Fruit fly (Drosophila melanogaster) whole organism, prepupa: ENCODE measurements around the gene lush.

Experiments
- CG10631 ChIP-seq: fragments of 200-800 bp; sonication (Bioruptor generic); optimal IDR thresholded peaks from 2 replicates; lab custom pipeline; 2016; ENCODE audit warnings: missing biosample characterization, missing genetic modification characterization
- CG10669 ChIP-seq: fragments of 200-800 bp; sonication (Bioruptor generic); optimal IDR thresholded peaks from 3 replicates; lab custom pipeline; 2018; ENCODE audit warnings: missing biosample characterization, mild to moderate bottlenecking, missing genetic modification characterization, moderate library complexity
- CG11294 ChIP-seq: fragments of 200-800 bp; sonication (Bioruptor generic); IDR thresholded peaks from 2 replicates; pipeline ENCODE4 v1.3.6; 2022; ENCODE audit warnings: missing biosample characterization, missing genetic modification characterization
- CG11902 ChIP-seq: fragments of 200-800 bp; sonication (Bioruptor generic); optimal IDR thresholded peaks from 3 replicates; lab custom pipeline; 2016; ENCODE audit warnings: missing biosample characterization, missing genetic modification characterization
- CG15336 ChIP-seq: fragments of 200-800 bp; sonication (Bioruptor generic); IDR thresholded peaks from 2 replicates; pipeline ENCODE4 v1.3.6; 2022; ENCODE audit warnings: missing biosample characterization, missing genetic modification characterization
- CG1621 ChIP-seq: fragments of 200-800 bp; sonication (Bioruptor generic); optimal IDR thresholded peaks from 3 replicates; lab custom pipeline; 2018; ENCODE audit warnings: missing biosample characterization, mild to moderate bottlenecking, missing genetic modification characterization
- CG3032 ChIP-seq: fragments of 200-800 bp; optimal IDR thresholded peaks from 2 replicates; lab custom pipeline; 2019; ENCODE audit warnings: missing biosample characterization, mild to moderate bottlenecking, missing genetic modification characterization, moderate library complexity
- CG31627 ChIP-seq: fragments of 200-800 bp; sonication (Bioruptor generic); optimal IDR thresholded peaks from 3 replicates; lab custom pipeline; 2016; ENCODE audit warnings: missing biosample characterization, missing genetic modification characterization
- CG34406 ChIP-seq: fragments of 200-800 bp; sonication (Bioruptor generic); optimal IDR thresholded peaks from 3 replicates; lab custom pipeline; 2016; ENCODE audit warnings: missing biosample characterization, missing genetic modification characterization
- CG3919 ChIP-seq: fragments of 200-800 bp; sonication (Bioruptor generic); optimal IDR thresholded peaks from 3 replicates; lab custom pipeline; 2016; ENCODE audit warnings: missing biosample characterization, missing genetic modification characterization
- CG6163 ChIP-seq: fragments of 200-800 bp; sonication (Bioruptor generic); IDR thresholded peaks from 3 replicates; pipeline ENCODE4 v1.3.6; 2022; ENCODE audit warnings: missing biosample characterization, missing genetic modification characterization
- CG6792 ChIP-seq: fragments of 200-800 bp; sonication (Bioruptor generic); optimal IDR thresholded peaks from 3 replicates; lab custom pipeline; 2016; ENCODE audit warnings: missing biosample characterization, missing genetic modification characterization
- CG6808 ChIP-seq: fragments of 200-800 bp; sonication (Bioruptor generic); optimal IDR thresholded peaks from 3 replicates; lab custom pipeline; 2017; ENCODE audit warnings: missing biosample characterization, missing genetic modification characterization, mild to moderate bottlenecking, moderate library complexity, missing genetic modification reagents
- CG6854 ChIP-seq: fragments of 200-800 bp; sonication (Bioruptor generic); optimal IDR thresholded peaks from 2 replicates; lab custom pipeline; 2017; ENCODE audit warnings: missing biosample characterization, mild to moderate bottlenecking, missing genetic modification characterization
- CG7368 ChIP-seq: fragments of 200-800 bp; sonication (Bioruptor generic); optimal IDR thresholded peaks from 3 replicates; lab custom pipeline; 2016; ENCODE audit warnings: missing biosample characterization, missing genetic modification characterization
- CG8119 ChIP-seq: fragments of 200-800 bp; sonication (Bioruptor generic); IDR thresholded peaks from 3 replicates; pipeline ENCODE4 v1.3.6; 2022; ENCODE audit warnings: missing biosample characterization, missing genetic modification characterization
- CG8319 ChIP-seq: fragments of 200-800 bp; sonication (Bioruptor generic); optimal IDR thresholded peaks from 3 replicates; lab custom pipeline; 2016; ENCODE audit warnings: missing biosample characterization, missing genetic modification characterization
- CG8632 ChIP-seq: fragments of 200-800 bp; sonication (Bioruptor generic); optimal IDR thresholded peaks from 3 replicates; lab custom pipeline; 2016; ENCODE audit warnings: missing biosample characterization, missing genetic modification characterization
- Eip75B ChIP-seq: fragments of 200-800 bp; sonication (Bioruptor generic); optimal IDR thresholded peaks from 3 replicates; lab custom pipeline; 2016; ENCODE audit warnings: missing biosample characterization, missing genetic modification characterization
- Eip78C ChIP-seq: fragments of 200-800 bp; sonication (Bioruptor generic); peaks from one replicate; lab custom pipeline; 2016; ENCODE audit warnings: missing biosample characterization, missing genetic modification characterization
- Eip93F ChIP-seq: fragments of 200-800 bp; sonication (Bioruptor generic); optimal IDR thresholded peaks from 2 replicates; lab custom pipeline; 2016; ENCODE audit warnings: missing biosample characterization, mild to moderate bottlenecking, missing genetic modification characterization
- Ets96B ChIP-seq: fragments of 200-800 bp; optimal IDR thresholded peaks from 2 replicates; lab custom pipeline; 2019; ENCODE audit warnings: missing biosample characterization, mild to moderate bottlenecking, missing genetic modification characterization, moderate library complexity
- Gug ChIP-seq: fragments of 200-800 bp; sonication (Bioruptor generic); IDR thresholded peaks from 2 replicates; pipeline ENCODE4 v1.3.6; 2022; ENCODE audit warnings: missing biosample characterization, missing genetic modification characterization
- Hr38 ChIP-seq: sonication (Bioruptor generic); optimal IDR thresholded peaks from 2 replicates; lab custom pipeline; 2016; ENCODE audit warnings: missing biosample characterization, missing genetic modification characterization
- Hr39 ChIP-seq: fragments of 200-800 bp; sonication (Bioruptor generic); optimal IDR thresholded peaks from 2 replicates; lab custom pipeline; 2016; ENCODE audit warnings: missing biosample characterization, missing genetic modification characterization
- Hr4 ChIP-seq: fragments of 200-800 bp; sonication (Bioruptor generic); optimal IDR thresholded peaks from 3 replicates; lab custom pipeline; 2016; ENCODE audit warnings: missing biosample characterization, missing genetic modification characterization
- Lpt ChIP-seq: fragments of 200-800 bp; sonication (Bioruptor generic); optimal IDR thresholded peaks from 3 replicates; lab custom pipeline; 2016; ENCODE audit warnings: missing biosample characterization, missing genetic modification characterization
- OdsH ChIP-seq: fragments of 200-800 bp; sonication (Bioruptor generic); optimal IDR thresholded peaks from 3 replicates; lab custom pipeline; 2016; ENCODE audit warnings: missing biosample characterization, missing genetic modification characterization
- Sox102F ChIP-seq: fragments of 200-800 bp; sonication (Bioruptor generic); optimal IDR thresholded peaks from 2 replicates; lab custom pipeline; 2016; ENCODE audit warnings: missing biosample characterization, mild to moderate bottlenecking, missing genetic modification characterization
- Sox14 ChIP-seq: fragments of 200-800 bp; sonication (Bioruptor generic); optimal IDR thresholded peaks from 3 replicates; lab custom pipeline; 2016; ENCODE audit warnings: missing biosample characterization, missing genetic modification characterization
- Sox15 ChIP-seq: fragments of 200-800 bp; sonication (Bioruptor generic); optimal IDR thresholded peaks from 3 replicates; lab custom pipeline; 2016; ENCODE audit warnings: missing biosample characterization, missing genetic modification characterization
- achi ChIP-seq: fragments of 200-800 bp; sonication (Bioruptor generic); optimal IDR thresholded peaks from 3 replicates; lab custom pipeline; 2016; ENCODE audit warnings: missing biosample characterization, missing genetic modification characterization
- acj6 ChIP-seq: fragments of 200-800 bp; sonication (Bioruptor generic); optimal IDR thresholded peaks from 3 replicates; lab custom pipeline; 2016; ENCODE audit warnings: missing biosample characterization, missing genetic modification characterization
- dac ChIP-seq: fragments of 200-800 bp; sonication (Bioruptor generic); optimal IDR thresholded peaks from 2 replicates; lab custom pipeline; 2017; ENCODE audit warnings: missing biosample characterization, mild to moderate bottlenecking, missing genetic modification characterization
- dsx ChIP-seq: fragments of 200-800 bp; optimal IDR thresholded peaks from 3 replicates; lab custom pipeline; 2019; ENCODE audit warnings: missing biosample characterization, mild to moderate bottlenecking, missing genetic modification characterization, moderate library complexity; ENCODE audit not compliant: poor library complexity, severe bottlenecking
- eg ChIP-seq: fragments of 200-800 bp; sonication (Bioruptor generic); IDR thresholded peaks from 3 replicates; pipeline ENCODE4 v1.3.6; 2022; ENCODE audit warnings: missing biosample characterization, missing genetic modification characterization
- esn ChIP-seq: fragments of 200-800 bp; sonication (Bioruptor generic); optimal IDR thresholded peaks from 2 replicates; lab custom pipeline; 2016; ENCODE audit warnings: missing biosample characterization, mild to moderate bottlenecking, missing genetic modification characterization, moderate library complexity
- fkh ChIP-seq: fragments of 200-800 bp; sonication (Bioruptor generic); optimal IDR thresholded peaks from 3 replicates; lab custom pipeline; 2017; ENCODE audit warnings: missing biosample characterization, mild to moderate bottlenecking, missing genetic modification characterization, moderate library complexity
- lz ChIP-seq: fragments of 200-800 bp; sonication (Bioruptor generic); optimal IDR thresholded peaks from 3 replicates; lab custom pipeline; 2016; ENCODE audit warnings: missing biosample characterization, missing genetic modification characterization
- net ChIP-seq: fragments of 200-800 bp; sonication (Bioruptor generic); optimal IDR thresholded peaks from 3 replicates; lab custom pipeline; 2016; ENCODE audit warnings: missing biosample characterization, missing genetic modification characterization
- pdm3 ChIP-seq: fragments of 200-800 bp; sonication (Bioruptor generic); optimal IDR thresholded peaks from 3 replicates; lab custom pipeline; 2016; ENCODE audit warnings: missing biosample characterization, missing genetic modification characterization
- salr ChIP-seq, 2 experiments: fragments of 200-800 bp; sonication (Bioruptor generic); optimal IDR thresholded peaks; 3 replicates each; lab custom pipeline; 2016 to 2018; ENCODE audit warnings: missing biosample characterization in 2 of 2, missing genetic modification characterization in 2 of 2, mild to moderate bottlenecking in 1 of 2
- ss ChIP-seq, 2 experiments: fragments of 200-800 bp; sonication (Bioruptor generic); optimal IDR thresholded peaks; 2 replicates in 1 of 2; 3 replicates in 1 of 2; lab custom pipeline; 2017 to 2018; ENCODE audit warnings: mild to moderate bottlenecking in 2 of 2, missing biosample characterization in 2 of 2, missing genetic modification characterization in 2 of 2, moderate library complexity in 1 of 2
- svp ChIP-seq: fragments of 200-800 bp; sonication (Bioruptor generic); peaks from one replicate; lab custom pipeline; 2016; ENCODE audit warnings: missing biosample characterization, missing genetic modification characterization
- topi ChIP-seq: fragments of 200-800 bp; sonication (Bioruptor generic); optimal IDR thresholded peaks from 3 replicates; lab custom pipeline; 2016; ENCODE audit warnings: missing biosample characterization, missing genetic modification characterization

The lush gene

dm6 chr3L:19557197-19557995, 48.5 kb downstream of the lush start (continued):
- TF ChIP-seq CG8319 (GFP tag; lab: Kevin White, UChicago), result peak; percentile 39
- peak; percentile 25 for TF ChIP-seq topi (GFP tag; lab: Kevin White, UChicago)
- TF ChIP-seq CG6854, result no peak
- no peak for TF ChIP-seq Hr38 (GFP tag; lab: Kevin White, UChicago)
- TF ChIP-seq dac (GFP tag; lab: Kevin White, UChicago), result no peak
- peak in 1 of 2 experiments; percentile 82 for TF ChIP-seq salr (GFP tag; optimal IDR thresholded peaks at IDR 0.05; lab: Kevin White, UChicago)
- peak; percentile 80 for TF ChIP-seq CG8632
- no peak for TF ChIP-seq eg (GFP tag; lab: Robert Waterston, UW)
- no peak for TF ChIP-seq dsx
- TF ChIP-seq Ets96B, result peak; percentile 83
- TF ChIP-seq CG31627 (GFP tag; lab: Kevin White, UChicago), result peak; percentile 3
- TF ChIP-seq ss (GFP tag; optimal IDR thresholded peaks at IDR 0.05; lab: Kevin White, UChicago), result peak; percentile 54 to 76
- TF ChIP-seq svp (GFP tag; lab: Kevin White, UChicago), result peak; percentile 74
- peak; percentile 73 for TF ChIP-seq OdsH
- peak; percentile 72 for TF ChIP-seq acj6
- TF ChIP-seq Sox15 (GFP tag; lab: Kevin White, UChicago), result peak; percentile 49
- TF ChIP-seq fkh (GFP tag; lab: Kevin White, UChicago), result no peak
- no peak for TF ChIP-seq Sox14 (GFP tag; lab: Kevin White, UChicago)
- peak; percentile 69 for TF ChIP-seq esn (GFP tag; lab: Kevin White, UChicago)

dm6 chr3L:19556738-19557137, 49.2 kb downstream of the lush start:
- TF ChIP-seq Hr4 (GFP tag; lab: Kevin White, UChicago), result no peak
- TF ChIP-seq net, result no peak
- no peak for TF ChIP-seq CG11902 (GFP tag; lab: Kevin White, UChicago)
- peak; percentile 68 for TF ChIP-seq CG6163 (GFP tag; lab: Robert Waterston, UW)
- TF ChIP-seq CG7368 (GFP tag; lab: Kevin White, UChicago), result no peak
- no peak for TF ChIP-seq CG6854
- no peak for TF ChIP-seq CG34406 (GFP tag; lab: Kevin White, UChicago)
- peak; percentile 89 for TF ChIP-seq CG6808 (GFP tag; lab: Kevin White, UChicago)
- TF ChIP-seq dsx, result peak; percentile 76
- TF ChIP-seq CG3919, result no peak
- no peak for TF ChIP-seq CG11294 (GFP tag; lab: Robert Waterston, UW)
- TF ChIP-seq Eip93F (GFP tag; lab: Kevin White, UChicago), result no peak
- no peak for TF ChIP-seq CG6792 (GFP tag; lab: Kevin White, UChicago)
- no peak for TF ChIP-seq Sox102F
- TF ChIP-seq CG8319 (GFP tag; lab: Kevin White, UChicago), result no peak

- TF ChIP-seq Sox14 (GFP tag; lab: Kevin White, UChicago), result no peak
- no peak for TF ChIP-seq Gug
- no peak for TF ChIP-seq CG10669 (GFP tag; lab: Kevin White, UChicago)
- no peak for TF ChIP-seq CG1621 (tag; lab: Kevin White, UChicago)
- no peak for TF ChIP-seq fkh (GFP tag; lab: Kevin White, UChicago)
- peak; percentile 82 for TF ChIP-seq Eip78C (GFP tag; lab: Kevin White, UChicago)
- no peak for TF ChIP-seq CG10631 (GFP tag; lab: Kevin White, UChicago)
- no peak for TF ChIP-seq eg (GFP tag; lab: Robert Waterston, UW)
- TF ChIP-seq CG6808 (GFP tag; lab: Kevin White, UChicago), result no peak
- no peak for TF ChIP-seq CG11902 (GFP tag; lab: Kevin White, UChicago)
- no peak for TF ChIP-seq CG3032 (tag; lab: Kevin White, UChicago)
- TF ChIP-seq Eip75B, result no peak
- TF ChIP-seq net, result no peak
- peak; percentile 22 for TF ChIP-seq achi
- no peak for TF ChIP-seq OdsH
- TF ChIP-seq lz (GFP tag; lab: Kevin White, UChicago), result no peak
- TF ChIP-seq CG6163 (GFP tag; lab: Robert Waterston, UW), result no peak
- TF ChIP-seq pdm3, result no peak
- no peak for TF ChIP-seq CG34406 (GFP tag; lab: Kevin White, UChicago)
- TF ChIP-seq Eip93F (GFP tag; lab: Kevin White, UChicago), result no peak
- TF ChIP-seq dsx, result no peak
- no peak for TF ChIP-seq CG8119
- no peak for TF ChIP-seq Hr38 (GFP tag; lab: Kevin White, UChicago)
- TF ChIP-seq Hr39 (GFP tag; lab: Kevin White, UChicago), result peak; percentile 37
- no peak for TF ChIP-seq Sox15 (GFP tag; lab: Kevin White, UChicago)
- TF ChIP-seq Hr4 (GFP tag; lab: Kevin White, UChicago), result no peak
- TF ChIP-seq CG7368 (GFP tag; lab: Kevin White, UChicago), result no peak
- TF ChIP-seq Lpt (GFP tag; lab: Kevin White, UChicago), result no peak
- TF ChIP-seq CG15336 (GFP tag; lab: Robert Waterston, UW), result no peak
Measured at dm6 chr3L:19555906-19556457, 49.9 kb downstream of the lush start.
